Worm (Caenorhabditis elegans) whole organism, late embryonic: ENCODE results near the gene catp-6.

Source experiments
- C38D4.7 ChIP-seq: fragments of 200-800 bp; sonication (Bioruptor generic); optimal IDR thresholded peaks from 2 replicates; lab custom pipeline; 2018; ENCODE audit warnings: mild to moderate bottlenecking, missing genetic modification characterization, moderate library complexity, missing compliant biosample characterization
- F13H6.1 ChIP-seq: sonication (generic microtip); optimal IDR thresholded peaks from 2 replicates; lab custom pipeline; 2016; ENCODE audit warnings: missing genetic modification characterization, missing compliant biosample characterization
- K02D7.2 ChIP-seq: sonication (generic microtip); optimal IDR thresholded peaks from 2 replicates; lab custom pipeline; 2017; ENCODE audit warnings: mild to moderate bottlenecking, missing genetic modification characterization, missing compliant biosample characterization
- K09A11.1 ChIP-seq: sonication (generic microtip); optimal IDR thresholded peaks from 2 replicates; lab custom pipeline; 2017; ENCODE audit warnings: antibody characterized with exemption, mild to moderate bottlenecking, missing genetic modification characterization, missing compliant biosample characterization; ENCODE audit not compliant: insufficient read depth
- ama-1 ChIP-seq: fragments of 150-350 bp; optimal IDR thresholded peaks from 2 replicates; lab custom pipeline; 2014
- ceh-14 ChIP-seq: sonication (generic microtip); optimal IDR thresholded peaks from 2 replicates; lab custom pipeline; 2016; ENCODE audit warnings: missing genotype, missing genetic modification characterization, missing compliant biosample characterization
- ceh-18 ChIP-seq: sonication (generic microtip); optimal IDR thresholded peaks from 2 replicates; lab custom pipeline; 2016; ENCODE audit warnings: missing genetic modification characterization, missing compliant biosample characterization
- ceh-19 ChIP-seq: fragments of 200-800 bp; sonication (Bioruptor generic); optimal IDR thresholded peaks from 2 replicates; lab custom pipeline; 2018; ENCODE audit warnings: mild to moderate bottlenecking, missing genetic modification characterization, missing compliant biosample characterization
- ceh-2 ChIP-seq: sonication (generic microtip); optimal IDR thresholded peaks from 2 replicates; lab custom pipeline; 2016; ENCODE audit warnings: missing genotype, missing genetic modification characterization, missing compliant biosample characterization
- ceh-22 ChIP-seq: sonication (generic microtip); optimal IDR thresholded peaks from 2 replicates; lab custom pipeline; 2017; ENCODE audit warnings: missing biosample characterization, missing genetic modification characterization
- ceh-24 ChIP-seq: sonication (generic microtip); optimal IDR thresholded peaks from 2 replicates; lab custom pipeline; 2016; ENCODE audit warnings: mild to moderate bottlenecking, missing genetic modification characterization, missing compliant biosample characterization
- ceh-30 ChIP-seq: fragments of 150-350 bp; optimal IDR thresholded peaks from 2 replicates; lab custom pipeline; 2014; ENCODE audit warnings: missing biosample characterization, missing genetic modification characterization
- ceh-31 ChIP-seq: sonication (generic microtip); optimal IDR thresholded peaks from 2 replicates; lab custom pipeline; 2016; ENCODE audit warnings: missing genetic modification characterization, missing compliant biosample characterization
- ceh-34 ChIP-seq: sonication (generic microtip); optimal IDR thresholded peaks from 2 replicates; lab custom pipeline; 2016; ENCODE audit warnings: mild to moderate bottlenecking, missing genetic modification characterization, missing compliant biosample characterization
- ceh-45 ChIP-seq: fragments of 200-800 bp; sonication (Bioruptor generic); IDR thresholded peaks from 2 replicates; pipeline ENCODE4 v1.3.6; 2022; ENCODE audit warnings: missing genetic modification reagents, missing genetic modification characterization, missing compliant biosample characterization
- ceh-6 ChIP-seq: fragments of 200-800 bp; sonication (Bioruptor generic); optimal IDR thresholded peaks from 2 replicates; lab custom pipeline; 2018; ENCODE audit warnings: mild to moderate bottlenecking, missing genetic modification characterization, missing compliant biosample characterization
- ceh-9 ChIP-seq: sonication (generic microtip); optimal IDR thresholded peaks from 2 replicates; lab custom pipeline; 2016; ENCODE audit warnings: mild to moderate bottlenecking, missing genetic modification characterization, inconsistent platforms, missing compliant biosample characterization
- che-1 ChIP-seq: sonication (generic microtip); optimal IDR thresholded peaks from 2 replicates; lab custom pipeline; 2016; ENCODE audit warnings: mild to moderate bottlenecking, missing genetic modification characterization, missing compliant biosample characterization
- dmd-4 ChIP-seq: sonication (generic microtip); optimal IDR thresholded peaks from 2 replicates; lab custom pipeline; 2016; ENCODE audit warnings: borderline replicate concordance, missing genetic modification characterization, missing compliant biosample characterization
- elt-4 ChIP-seq: sonication (generic microtip); optimal IDR thresholded peaks from 2 replicates; lab custom pipeline; 2016; ENCODE audit warnings: missing genetic modification characterization, missing compliant biosample characterization
- ets-4 ChIP-seq: sonication (generic microtip); optimal IDR thresholded peaks from 2 replicates; lab custom pipeline; 2016; ENCODE audit warnings: missing genetic modification characterization, missing compliant biosample characterization
- eyg-1 ChIP-seq: sonication (generic microtip); optimal IDR thresholded peaks from 2 replicates; lab custom pipeline; 2016; ENCODE audit warnings: missing genotype, missing genetic modification characterization, missing compliant biosample characterization
- fkh-10 ChIP-seq: fragments of 150-350 bp; optimal IDR thresholded peaks from 2 replicates; lab custom pipeline; 2014; ENCODE audit warnings: missing biosample characterization, missing genetic modification reagents, missing genetic modification characterization
- fkh-6 ChIP-seq: sonication (generic microtip); optimal IDR thresholded peaks from 2 replicates; lab custom pipeline; 2016; ENCODE audit warnings: missing genetic modification characterization, missing compliant biosample characterization
- hlh-13 ChIP-seq: fragments of 200-800 bp; sonication (Bioruptor generic); optimal IDR thresholded peaks from 2 replicates; lab custom pipeline; 2018; ENCODE audit warnings: mild to moderate bottlenecking, missing genetic modification characterization, missing compliant biosample characterization
- hlh-15 ChIP-seq: sonication (generic microtip); optimal IDR thresholded peaks from 2 replicates; lab custom pipeline; 2016; ENCODE audit warnings: missing genetic modification characterization, missing compliant biosample characterization
- hlh-30 ChIP-seq: sonication (generic microtip); optimal IDR thresholded peaks from 2 replicates; lab custom pipeline; 2017; ENCODE audit warnings: antibody characterized with exemption, missing genetic modification characterization, missing compliant biosample characterization; ENCODE audit not compliant: insufficient read depth
- hlh-6 ChIP-seq: sonication (generic microtip); optimal IDR thresholded peaks from 2 replicates; lab custom pipeline; 2016; ENCODE audit warnings: missing genotype, missing genetic modification characterization, missing compliant biosample characterization
- lim-6 ChIP-seq: sonication (generic microtip); optimal IDR thresholded peaks from 2 replicates; lab custom pipeline; 2016; ENCODE audit warnings: missing genetic modification characterization, missing compliant biosample characterization
- lin-11 ChIP-seq: fragments of 200-800 bp; sonication (Bioruptor generic); optimal IDR thresholded peaks from 2 replicates; lab custom pipeline; 2018; ENCODE audit warnings: mild to moderate bottlenecking, missing genetic modification characterization, missing compliant biosample characterization
- madf-2 ChIP-seq: sonication (generic microtip); optimal IDR thresholded peaks from 2 replicates; lab custom pipeline; 2017; ENCODE audit warnings: missing genetic modification characterization, missing compliant biosample characterization
- nhr-232 ChIP-seq: sonication (generic microtip); optimal IDR thresholded peaks from 2 replicates; lab custom pipeline; 2016; ENCODE audit warnings: missing genetic modification characterization, missing compliant biosample characterization
- npax-4 ChIP-seq: sonication (generic microtip); optimal IDR thresholded peaks from 2 replicates; lab custom pipeline; 2016; ENCODE audit warnings: missing genetic modification characterization, missing compliant biosample characterization
- pag-3 ChIP-seq: sonication (generic microtip); optimal IDR thresholded peaks from 2 replicates; lab custom pipeline; 2016; ENCODE audit warnings: missing compliant biosample characterization, missing genetic modification characterization, borderline replicate concordance
- pat-9 ChIP-seq: fragments of 200-800 bp; sonication (Bioruptor generic); optimal IDR thresholded peaks from 2 replicates; lab custom pipeline; 2018; ENCODE audit warnings: mild to moderate bottlenecking, missing genetic modification characterization, moderate library complexity, missing compliant biosample characterization
- pax-1 ChIP-seq: fragments of 150-350 bp; optimal IDR thresholded peaks from 2 replicates; lab custom pipeline; 2014; ENCODE audit warnings: missing biosample characterization, missing genetic modification characterization
- pha-2 ChIP-seq: sonication (generic microtip); optimal IDR thresholded peaks from 2 replicates; lab custom pipeline; 2017; ENCODE audit warnings: mild to moderate bottlenecking, missing genetic modification characterization, missing compliant biosample characterization
- pha-4 ChIP-seq: fragments of 150-350 bp; optimal IDR thresholded peaks from 2 replicates; lab custom pipeline; 2018; ENCODE audit warnings: missing biosample characterization, missing genetic modification reagents, missing genetic modification characterization
- pqm-1 ChIP-seq: sonication (generic microtip); optimal IDR thresholded peaks from 2 replicates; lab custom pipeline; 2016; ENCODE audit warnings: missing genetic modification characterization, missing compliant biosample characterization
- pros-1 ChIP-seq: fragments of 150-350 bp; optimal IDR thresholded peaks from 2 replicates; lab custom pipeline; 2014; ENCODE audit warnings: missing biosample characterization, missing genetic modification reagents, missing genetic modification characterization
- ref-2 ChIP-seq: sonication (generic microtip); optimal IDR thresholded peaks from 2 replicates; lab custom pipeline; 2016; ENCODE audit warnings: missing genetic modification characterization, missing compliant biosample characterization
- rnt-1 ChIP-seq: sonication (generic microtip); optimal IDR thresholded peaks from 2 replicates; lab custom pipeline; 2016; ENCODE audit warnings: missing genetic modification characterization, missing compliant biosample characterization
- sdc-2 ChIP-seq: sonication (generic microtip); optimal IDR thresholded peaks from 2 replicates; lab custom pipeline; 2016; ENCODE audit warnings: missing genotype, missing genetic modification characterization, missing compliant biosample characterization
- sox-2 ChIP-seq: fragments of 200-800 bp; sonication (Bioruptor generic); IDR thresholded peaks from 2 replicates; pipeline ENCODE4 v1.3.6; 2022; ENCODE audit warnings: missing genetic modification reagents, missing genetic modification characterization, missing compliant biosample characterization
- sox-4 ChIP-seq: sonication (generic microtip); optimal IDR thresholded peaks from 2 replicates; lab custom pipeline; 2017; ENCODE audit warnings: mild to moderate bottlenecking, missing genetic modification characterization, inconsistent platforms, missing compliant biosample characterization
- syd-9 ChIP-seq: sonication (generic microtip); optimal IDR thresholded peaks from 2 replicates; lab custom pipeline; 2016; ENCODE audit warnings: mild to moderate bottlenecking, missing genetic modification characterization, moderate library complexity, missing compliant biosample characterization
- tbx-7 ChIP-seq: sonication (generic microtip); optimal IDR thresholded peaks from 2 replicates; lab custom pipeline; 2016; ENCODE audit warnings: missing genotype, missing genetic modification characterization, missing compliant biosample characterization
- ttx-3 ChIP-seq: sonication (generic microtip); optimal IDR thresholded peaks from 2 replicates; lab custom pipeline; 2016; ENCODE audit warnings: missing genetic modification reagents, missing genetic modification characterization, missing compliant biosample characterization
- unc-3 ChIP-seq, 2 experiments: fragments of 200-800 bp in 1 of 2; sonication (Bioruptor generic) in 1 of 2; sonication (generic microtip) in 1 of 2; conservative IDR thresholded peaks in 1 of 2; optimal IDR thresholded peaks in 1 of 2; 2 replicates each; pipeline versions ENCODE4 v1.3.6 to Lab custom; 2016 to 2022; ENCODE audit warnings: missing compliant biosample characterization in 2 of 2, missing genetic modification characterization in 2 of 2, missing genetic modification reagents in 1 of 2
- unc-55 ChIP-seq: sonication (generic microtip); optimal IDR thresholded peaks from 2 replicates; lab custom pipeline; 2017; ENCODE audit warnings: missing biosample characterization, missing genetic modification reagents, missing genetic modification characterization
- unc-86 ChIP-seq: sonication (generic microtip); optimal IDR thresholded peaks from 2 replicates; lab custom pipeline; 2016; ENCODE audit warnings: missing genetic modification characterization, missing compliant biosample characterization
- zip-5 ChIP-seq: sonication (generic microtip); optimal IDR thresholded peaks from 2 replicates; lab custom pipeline; 2016; ENCODE audit warnings: missing genetic modification characterization, missing compliant biosample characterization
- ztf-16 ChIP-seq: sonication (generic microtip); optimal IDR thresholded peaks from 2 replicates; lab custom pipeline; 2017; ENCODE audit warnings: missing genetic modification characterization, missing compliant biosample characterization

catp-6 gene

DNA sequence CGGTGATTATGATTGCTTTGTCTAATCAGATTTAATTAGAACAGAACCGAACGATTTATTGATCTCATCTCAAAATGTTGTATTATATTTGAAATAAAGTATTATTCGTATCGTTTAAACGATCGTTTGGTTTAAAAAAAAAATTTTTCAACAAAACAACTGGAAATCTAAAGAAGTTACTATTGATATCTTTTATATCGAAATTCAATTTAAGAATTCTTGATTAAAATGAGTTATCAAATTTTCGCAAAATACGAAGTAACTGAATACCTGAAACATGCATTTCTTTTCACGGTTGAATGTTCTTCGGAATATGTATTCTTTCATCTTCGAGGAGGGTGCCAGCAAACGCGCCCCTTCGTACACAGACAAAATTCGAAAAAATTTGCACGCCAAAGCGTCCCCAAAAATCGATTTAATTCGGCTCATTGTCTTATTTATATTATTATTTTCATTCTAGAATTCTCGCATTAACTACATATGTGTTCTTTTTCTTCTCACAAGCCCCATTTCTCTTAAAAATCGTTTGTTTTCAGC, 33.6 kb upstream of the catp-6 start, which contains the start of gene npp-1:
Gene npp-1, plus strand, starts transcription at position 537 of the 537 bp plus-strand sequence.
- no peak for TF ChIP-seq K02D7.2
- TF ChIP-seq pha-4 (tag; lab: Kevin White, UChicago): no peak
- peak; percentile 29 for TF ChIP-seq zip-5
- TF ChIP-seq ceh-22 (tag; lab: Kevin White, UChicago): no peak
- TF ChIP-seq F13H6.1 (tag; lab: Kevin White, UChicago): no peak
- no peak for TF ChIP-seq ceh-9 (tag; lab: Kevin White, UChicago)
- peak; percentile 81 for TF ChIP-seq ceh-31 (tag; lab: Kevin White, UChicago)
- TF ChIP-seq ets-4 (tag; lab: Kevin White, UChicago): peak; percentile 12
- no peak for TF ChIP-seq pqm-1 (tag; lab: Kevin White, UChicago)
- peak; percentile 23 for TF ChIP-seq ceh-14 (tag; lab: Kevin White, UChicago)
- no peak for TF ChIP-seq hlh-13 (GFP tag; lab: Kevin White, UChicago)
- no peak for TF ChIP-seq elt-4 (tag; lab: Kevin White, UChicago)
- TF ChIP-seq rnt-1: no peak
- TF ChIP-seq hlh-30 (tag; lab: Kevin White, UChicago): no peak
- TF ChIP-seq ceh-18 (tag; lab: Kevin White, UChicago): no peak
- TF ChIP-seq ttx-3 (tag; lab: Kevin White, UChicago): no peak
- no peak for TF ChIP-seq lim-6 (tag; lab: Kevin White, UChicago)
- TF ChIP-seq ceh-30: no peak
- TF ChIP-seq ceh-24 (tag; lab: Kevin White, UChicago): no peak
- TF ChIP-seq pax-1 (tag; lab: Kevin White, UChicago): no peak
- no peak for TF ChIP-seq pag-3 (tag; lab: Kevin White, UChicago)
- no peak for TF ChIP-seq lin-11 (tag; lab: Kevin White, UChicago)
- TF ChIP-seq npax-4 (tag; lab: Kevin White, UChicago): no peak
- TF ChIP-seq pha-2 (tag; lab: Kevin White, UChicago): no peak
- TF ChIP-seq sdc-2 (tag; lab: Kevin White, UChicago): no peak
- TF ChIP-seq sox-2 (GFP tag; lab: Robert Waterston, UW): no peak
- TF ChIP-seq fkh-6 (tag; lab: Kevin White, UChicago): no peak
- no peak for TF ChIP-seq ceh-45 (GFP tag; lab: Robert Waterston, UW)
- TF ChIP-seq C38D4.7 (GFP tag; lab: Kevin White, UChicago): no peak
- TF ChIP-seq ztf-16 (tag; lab: Kevin White, UChicago): no peak
- no peak for TF ChIP-seq hlh-6 (tag; lab: Kevin White, UChicago)
- no peak for TF ChIP-seq unc-3 (GFP tag; conservative IDR thresholded peaks at IDR 0.05; lab: Robert Waterston, UW)
- TF ChIP-seq unc-3 (tag; optimal IDR thresholded peaks at IDR 0.05; lab: Kevin White, UChicago): no peak
- TF ChIP-seq eyg-1 (tag; lab: Kevin White, UChicago): no peak
- no peak for TF ChIP-seq ceh-19 (GFP tag; lab: Kevin White, UChicago)
- TF ChIP-seq che-1: no peak
- TF ChIP-seq syd-9: no peak
- TF ChIP-seq pat-9 (tag; lab: Kevin White, UChicago): no peak
- peak; percentile 21 for TF ChIP-seq ref-2 (tag; lab: Kevin White, UChicago)
- no peak for TF ChIP-seq ceh-6 (GFP tag; lab: Kevin White, UChicago)
- TF ChIP-seq unc-55: no peak
- no peak for TF ChIP-seq K09A11.1 (tag; lab: Kevin White, UChicago)
- TF ChIP-seq sox-4: no peak
- TF ChIP-seq tbx-7 (tag; lab: Kevin White, UChicago): no peak
- TF ChIP-seq hlh-15 (tag; lab: Kevin White, UChicago): no peak
- no peak for TF ChIP-seq fkh-10
- TF ChIP-seq ceh-2 (tag; lab: Kevin White, UChicago): no peak
- TF ChIP-seq pros-1: no peak
- TF ChIP-seq madf-2 (tag; lab: Kevin White, UChicago): no peak
- no peak for TF ChIP-seq ceh-34 (tag; lab: Kevin White, UChicago)
- no peak for TF ChIP-seq unc-86 (tag; lab: Kevin White, UChicago)
- TF ChIP-seq ama-1 (lab: Kevin White, UChicago): no peak
- TF ChIP-seq dmd-4: no peak
- TF ChIP-seq nhr-232 (tag; lab: Kevin White, UChicago): no peak
